2 worm cellular contexts compared by ENCODE assay signal in the genomic region with DNA sequence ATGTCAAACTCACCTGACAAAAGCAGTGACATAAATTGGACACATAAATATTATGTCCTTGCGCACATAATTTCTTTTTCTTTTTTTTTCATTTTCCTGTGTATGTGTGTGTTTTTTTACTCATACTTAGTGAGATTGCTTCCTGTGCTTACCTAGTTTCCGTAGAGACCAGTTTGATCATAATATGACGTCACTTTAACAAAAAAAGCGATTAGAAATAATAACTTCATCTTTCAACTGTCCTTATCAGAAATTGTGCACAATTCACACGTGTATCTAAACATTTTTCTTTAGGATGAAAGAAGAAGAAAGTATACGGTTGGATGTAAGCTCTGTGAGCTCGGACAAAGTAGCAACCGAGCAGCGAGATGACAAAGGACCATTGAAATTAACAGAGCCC.
TF ChIP-seq lines count a peak whose summit lies in the region.

No protein-coding gene starts in this region.

TF ChIP-seq in whole organism, L1 larva, 84 proteins besides CTCF, POLR2A, EP300 and RAD21 (continued from another document):
- no peak for TF ChIP-seq C04F5.9 (tag; optimal IDR thresholded peaks at IDR 0.05; lab: Kevin White, UChicago)
- no peak for TF ChIP-seq ceh-8 (GFP tag; optimal IDR thresholded peaks at IDR 0.05; lab: Kevin White, UChicago)
- TF ChIP-seq lir-3 (tag; optimal IDR thresholded peaks at IDR 0.05; lab: Kevin White, UChicago; ENCODE audit: poor library complexity), result no peak
- TF ChIP-seq elt-2 (tag; optimal IDR thresholded peaks at IDR 0.05; lab: Kevin White, UChicago), result peak; percentile 25
- TF ChIP-seq zag-1 (tag; optimal IDR thresholded peaks at IDR 0.05; lab: Kevin White, UChicago), result no peak
- TF ChIP-seq tlp-1 (tag; optimal IDR thresholded peaks at IDR 0.05; lab: Kevin White, UChicago), result no peak

TF ChIP-seq in whole organism, L4 larva, 104 proteins besides CTCF, POLR2A, EP300 and RAD21 (continued from another document):
- peak; percentile 24 for TF ChIP-seq pqm-1 (tag; optimal IDR thresholded peaks at IDR 0.05; lab: Kevin White, UChicago)
